Worm (Caenorhabditis elegans) whole organism, early embryonic: ENCODE data around the gene F54D10.9.

Source experiments
- ama-1 ChIP-seq: fragments of 150-350 bp; optimal IDR thresholded peaks from 2 replicates; lab custom pipeline; 2014
- ceh-36 ChIP-seq: sonication (generic microtip); optimal IDR thresholded peaks from 2 replicates; lab custom pipeline; 2016; ENCODE audit warnings: missing genetic modification characterization, inconsistent platforms, missing compliant biosample characterization
- flt-1 ChIP-seq: fragments of 200-800 bp; sonication (Bioruptor generic); IDR thresholded peaks from 2 replicates; pipeline ENCODE4 v1.3.6; 2022; ENCODE audit warnings: missing genetic modification characterization, missing compliant biosample characterization
- hmbx-1 ChIP-seq: sonication (generic microtip); optimal IDR thresholded peaks from 2 replicates; lab custom pipeline; 2016; ENCODE audit warnings: mild to moderate bottlenecking, missing genetic modification characterization, missing compliant biosample characterization
- hnd-1 ChIP-seq: sonication (generic microtip); optimal IDR thresholded peaks from 2 replicates; lab custom pipeline; 2016; ENCODE audit warnings: missing genetic modification characterization, missing compliant biosample characterization
- scrt-1 ChIP-seq: fragments of 200-800 bp; sonication (Bioruptor generic); IDR thresholded peaks from 2 replicates; pipeline ENCODE4 v1.3.6; 2022; ENCODE audit warnings: missing genetic modification characterization, missing compliant biosample characterization

- TF ChIP-seq flt-1 (GFP tag; lab: Robert Waterston, UW): no peak
- TF ChIP-seq hnd-1 (tag; lab: Kevin White, UChicago): no peak
- no peak for TF ChIP-seq ama-1
- no peak for TF ChIP-seq scrt-1 (GFP tag; lab: Robert Waterston, UW)
- TF ChIP-seq ceh-36 (tag; lab: Kevin White, UChicago): no peak
- TF ChIP-seq hmbx-1 (tag; lab: Kevin White, UChicago): no peak
Measured at ce11 chrII:3788356-3788962, 43.8 kb downstream of the F54D10.9 start.
